Worm (Caenorhabditis elegans) whole organism, mixed stage, embryonic: ENCODE data around the gene cpr-8.

Experiments
- M03D4.4 ChIP-seq: sonication (generic microtip); optimal IDR thresholded peaks from 2 replicates; lab custom pipeline; 2017; ENCODE audit warnings: mild to moderate bottlenecking, missing genetic modification characterization, missing compliant biosample characterization
- bed-3 ChIP-seq: fragments of 200-800 bp; sonication (Bioruptor generic); optimal IDR thresholded peaks from 3 replicates; lab custom pipeline; 2018; ENCODE audit warnings: mild to moderate bottlenecking, missing genetic modification characterization, moderate library complexity, missing compliant biosample characterization
- blmp-1 ChIP-seq: fragments of 150-350 bp; optimal IDR thresholded peaks from 2 replicates; lab custom pipeline; 2014; ENCODE audit warnings: missing biosample characterization, missing genetic modification characterization
- ceh-39 ChIP-seq: fragments of 150-350 bp; optimal IDR thresholded peaks from 2 replicates; lab custom pipeline; 2014; ENCODE audit warnings: missing biosample characterization, missing genetic modification characterization
- ceh-43 ChIP-seq: fragments of 200-800 bp; sonication (Bioruptor generic); optimal IDR thresholded peaks from 2 replicates; lab custom pipeline; 2018; ENCODE audit warnings: mild to moderate bottlenecking, missing genetic modification characterization, moderate library complexity, missing compliant biosample characterization
- ceh-83 ChIP-seq: fragments of 200-800 bp; sonication (Bioruptor generic); optimal IDR thresholded peaks from 2 replicates; lab custom pipeline; 2018; ENCODE audit warnings: mild to moderate bottlenecking, missing genetic modification characterization, missing compliant biosample characterization
- ces-1 ChIP-seq: fragments of 150-350 bp; optimal IDR thresholded peaks from 2 replicates; lab custom pipeline; 2014; ENCODE audit warnings: missing biosample characterization, missing genetic modification reagents, missing genetic modification characterization
- cnd-1 ChIP-seq: fragments of 200-800 bp; sonication (Bioruptor generic); optimal IDR thresholded peaks from 2 replicates; lab custom pipeline; 2018; ENCODE audit warnings: mild to moderate bottlenecking, missing genetic modification characterization, missing compliant biosample characterization
- drap-1 ChIP-seq: fragments of 200-800 bp; sonication (Bioruptor generic); optimal IDR thresholded peaks from 3 replicates; lab custom pipeline; 2018; ENCODE audit warnings: mild to moderate bottlenecking, missing genetic modification characterization, missing compliant biosample characterization
- elt-1 ChIP-seq: sonication (generic microtip); optimal IDR thresholded peaks from 2 replicates; lab custom pipeline; 2017; ENCODE audit warnings: missing genetic modification characterization, mild to moderate bottlenecking, missing compliant biosample characterization, antibody characterized with exemption, moderate library complexity, borderline replicate concordance; ENCODE audit not compliant: insufficient read depth
- elt-3 ChIP-seq: fragments of 150-350 bp; optimal IDR thresholded peaks from 2 replicates; lab custom pipeline; 2014; ENCODE audit warnings: missing biosample characterization, missing genetic modification characterization
- flh-1 ChIP-seq: fragments of 200-800 bp; sonication (Bioruptor generic); optimal IDR thresholded peaks from 2 replicates; lab custom pipeline; 2018; ENCODE audit warnings: mild to moderate bottlenecking, missing genetic modification characterization, moderate library complexity, missing compliant biosample characterization
- ham-2 ChIP-seq: fragments of 200-800 bp; sonication (Bioruptor generic); optimal IDR thresholded peaks from 2 replicates; lab custom pipeline; 2018; ENCODE audit warnings: mild to moderate bottlenecking, missing genetic modification characterization, missing compliant biosample characterization
- hlh-1 ChIP-seq: fragments of 150-350 bp; optimal IDR thresholded peaks from 2 replicates; lab custom pipeline; 2014; ENCODE audit warnings: missing biosample characterization, missing genetic modification reagents, missing genetic modification characterization
- lin-13 ChIP-seq: fragments of 150-350 bp; optimal IDR thresholded peaks from 2 replicates; lab custom pipeline; 2014; ENCODE audit warnings: missing biosample characterization, missing genetic modification characterization
- lin-32 ChIP-seq: fragments of 200-800 bp; sonication (Bioruptor generic); optimal IDR thresholded peaks from 2 replicates; lab custom pipeline; 2018; ENCODE audit warnings: mild to moderate bottlenecking, missing genetic modification characterization, missing compliant biosample characterization
- lsy-2 ChIP-seq: fragments of 150-350 bp; optimal IDR thresholded peaks from 2 replicates; lab custom pipeline; 2014; ENCODE audit warnings: missing biosample characterization, missing genetic modification characterization
- mab-5 ChIP-seq: fragments of 150-350 bp; optimal IDR thresholded peaks from 2 replicates; lab custom pipeline; 2014; ENCODE audit warnings: missing biosample characterization, missing genetic modification characterization
- mep-1 ChIP-seq: fragments of 150-350 bp; optimal IDR thresholded peaks from 2 replicates; lab custom pipeline; 2017; ENCODE audit warnings: missing biosample characterization, missing genetic modification reagents, missing genetic modification characterization, inconsistent platforms
- mls-2 ChIP-seq: sonication (generic microtip); optimal IDR thresholded peaks from 2 replicates; lab custom pipeline; 2016; ENCODE audit warnings: mild to moderate bottlenecking, missing genetic modification characterization, moderate library complexity, missing compliant biosample characterization
- nhr-12 ChIP-seq: fragments of 150-350 bp; optimal IDR thresholded peaks from 2 replicates; lab custom pipeline; 2014; ENCODE audit warnings: missing biosample characterization, missing genetic modification characterization
- nhr-2 ChIP-seq: fragments of 150-350 bp; optimal IDR thresholded peaks from 2 replicates; lab custom pipeline; 2014; ENCODE audit warnings: missing biosample characterization, missing genetic modification characterization
- nhr-237 ChIP-seq: fragments of 150-350 bp; optimal IDR thresholded peaks from 2 replicates; lab custom pipeline; 2014; ENCODE audit warnings: missing biosample characterization, missing genetic modification characterization
- nhr-28 ChIP-seq: fragments of 150-350 bp; optimal IDR thresholded peaks from 2 replicates; lab custom pipeline; 2014; ENCODE audit warnings: missing biosample characterization, missing genetic modification characterization
- nhr-76 ChIP-seq: sonication (generic microtip); optimal IDR thresholded peaks from 2 replicates; lab custom pipeline; 2017; ENCODE audit warnings: missing biosample characterization, missing genetic modification characterization
- pha-4 ChIP-seq: fragments of 150-350 bp; optimal IDR thresholded peaks from 2 replicates; lab custom pipeline; 2018; ENCODE audit warnings: missing biosample characterization, missing genetic modification reagents, missing genetic modification characterization
- sem-2 ChIP-seq: fragments of 200-800 bp; sonication (Bioruptor generic); optimal IDR thresholded peaks from 2 replicates; lab custom pipeline; 2018; ENCODE audit warnings: mild to moderate bottlenecking, missing genetic modification characterization, missing compliant biosample characterization
- snpc-4 ChIP-seq: fragments of 150-350 bp; optimal IDR thresholded peaks from 2 replicates; lab custom pipeline; 2014; ENCODE audit warnings: missing biosample characterization, missing genetic modification characterization
- sptf-1 ChIP-seq: sonication (generic microtip); optimal IDR thresholded peaks from 2 replicates; lab custom pipeline; 2017; ENCODE audit warnings: mild to moderate bottlenecking, missing genetic modification characterization, moderate library complexity, missing compliant biosample characterization
- tbx-8 ChIP-seq: fragments of 200-800 bp; sonication (Bioruptor generic); optimal IDR thresholded peaks from 2 replicates; lab custom pipeline; 2018; ENCODE audit warnings: mild to moderate bottlenecking, missing genetic modification characterization, moderate library complexity, missing compliant biosample characterization
- unc-120 ChIP-seq: sonication (generic microtip); optimal IDR thresholded peaks from 2 replicates; lab custom pipeline; 2017; ENCODE audit warnings: missing genetic modification characterization, missing compliant biosample characterization; ENCODE audit not compliant: poor library complexity, severe bottlenecking
- unc-39 ChIP-seq: fragments of 150-350 bp; optimal IDR thresholded peaks from 2 replicates; lab custom pipeline; 2014; ENCODE audit warnings: missing biosample characterization, missing genetic modification characterization
- unc-62 ChIP-seq: fragments of 150-350 bp; optimal IDR thresholded peaks from 2 replicates; lab custom pipeline; 2014; ENCODE audit warnings: missing biosample characterization, missing genetic modification reagents, missing genetic modification characterization
- zip-8 ChIP-seq: fragments of 150-350 bp; optimal IDR thresholded peaks from 2 replicates; lab custom pipeline; 2014; ENCODE audit warnings: missing biosample characterization, missing genetic modification characterization
- ztf-11 ChIP-seq: fragments of 150-350 bp; optimal IDR thresholded peaks from 2 replicates; lab custom pipeline; 2014; ENCODE audit warnings: missing biosample characterization, missing genetic modification characterization

The cpr-8 gene

ce11 chrV:1149734-1150669 lies 15.6 kb downstream of the cpr-8 start:
- peak; percentile 95 for TF ChIP-seq ces-1 (GFP tag; lab: Kevin White, UChicago)
- no peak for TF ChIP-seq nhr-2 (tag; lab: Kevin White, UChicago)

DNA sequence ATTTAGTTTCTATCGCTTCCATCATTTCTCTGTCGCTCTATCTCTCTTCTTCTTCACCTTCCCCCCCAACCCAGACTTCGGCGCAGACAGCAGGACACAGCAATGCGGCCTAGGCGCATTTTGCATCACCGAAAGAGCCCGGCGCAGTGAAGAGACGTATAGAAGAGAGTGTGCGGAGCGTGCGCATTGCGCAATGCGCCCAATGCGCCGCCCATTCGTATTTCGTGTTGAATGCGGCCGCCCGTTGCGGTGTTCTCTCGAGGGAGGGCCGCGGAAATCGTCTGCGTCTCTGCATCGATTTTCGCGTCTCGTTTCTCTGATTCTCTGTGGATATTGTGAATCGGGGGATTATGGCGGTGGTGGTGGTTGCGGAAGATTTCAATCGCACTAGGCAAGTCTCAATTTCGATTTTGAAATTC lies 16.9 kb downstream of the cpr-8 start:
- TF ChIP-seq unc-62: peak; percentile 91
- no peak for TF ChIP-seq nhr-2 (tag; lab: Kevin White, UChicago)
- peak; percentile 3 for TF ChIP-seq blmp-1
- peak; percentile 98 for TF ChIP-seq ztf-11 (tag; lab: Kevin White, UChicago)
- peak; percentile 84 for TF ChIP-seq drap-1
- TF ChIP-seq sem-2 (GFP tag; lab: Kevin White, UChicago): no peak
- TF ChIP-seq ces-1 (GFP tag; lab: Kevin White, UChicago): peak; percentile 87
- TF ChIP-seq ceh-83 (GFP tag; lab: Kevin White, UChicago): peak; percentile 66
- peak; percentile 87 for TF ChIP-seq mab-5 (tag; lab: Kevin White, UChicago)
- TF ChIP-seq M03D4.4 (tag; lab: Kevin White, UChicago): peak; percentile 82
- no peak for TF ChIP-seq lin-32 (GFP tag; lab: Kevin White, UChicago)
- TF ChIP-seq flh-1 (GFP tag; lab: Kevin White, UChicago): peak; percentile 60
- TF ChIP-seq ceh-43 (GFP tag; lab: Kevin White, UChicago): peak; percentile 70
- peak; percentile 85 for TF ChIP-seq unc-120 (tag; lab: Kevin White, UChicago)
- TF ChIP-seq snpc-4 (tag; lab: Kevin White, UChicago): no peak
- TF ChIP-seq hlh-1 (tag; lab: Kevin White, UChicago): peak; percentile 82
- TF ChIP-seq lsy-2: peak; percentile 84
- TF ChIP-seq sptf-1: peak; percentile 94
- TF ChIP-seq ham-2 (GFP tag; lab: Kevin White, UChicago): peak; percentile 90
- TF ChIP-seq bed-3: peak; percentile 57
- peak; percentile 79 for TF ChIP-seq pha-4
- peak; percentile 84 for TF ChIP-seq ceh-39 (tag; lab: Kevin White, UChicago)
- TF ChIP-seq nhr-28 (tag; lab: Kevin White, UChicago): peak; percentile 23
- TF ChIP-seq unc-39 (tag; lab: Kevin White, UChicago): peak; percentile 56
- peak; percentile 93 for TF ChIP-seq zip-8
- peak; percentile 89 for TF ChIP-seq mep-1 (tag; lab: Kevin White, UChicago)
- peak; percentile 83 for TF ChIP-seq cnd-1
- peak; percentile 54 for TF ChIP-seq elt-1 (tag; lab: Kevin White, UChicago)
- TF ChIP-seq tbx-8 (GFP tag; lab: Kevin White, UChicago): peak; percentile 50
- no peak for TF ChIP-seq nhr-76 (tag; lab: Kevin White, UChicago)
- TF ChIP-seq lin-13 (tag; lab: Kevin White, UChicago): peak; percentile 94
- TF ChIP-seq elt-3 (tag; lab: Kevin White, UChicago): no peak
- TF ChIP-seq mls-2 (tag; lab: Kevin White, UChicago): peak; percentile 90
- peak; percentile 19 for TF ChIP-seq nhr-12 (tag; lab: Kevin White, UChicago)
- TF ChIP-seq nhr-237 (tag; lab: Kevin White, UChicago): peak; percentile 84
- TF ChIP-seq, all 35 proteins: peak for 29

DNA sequence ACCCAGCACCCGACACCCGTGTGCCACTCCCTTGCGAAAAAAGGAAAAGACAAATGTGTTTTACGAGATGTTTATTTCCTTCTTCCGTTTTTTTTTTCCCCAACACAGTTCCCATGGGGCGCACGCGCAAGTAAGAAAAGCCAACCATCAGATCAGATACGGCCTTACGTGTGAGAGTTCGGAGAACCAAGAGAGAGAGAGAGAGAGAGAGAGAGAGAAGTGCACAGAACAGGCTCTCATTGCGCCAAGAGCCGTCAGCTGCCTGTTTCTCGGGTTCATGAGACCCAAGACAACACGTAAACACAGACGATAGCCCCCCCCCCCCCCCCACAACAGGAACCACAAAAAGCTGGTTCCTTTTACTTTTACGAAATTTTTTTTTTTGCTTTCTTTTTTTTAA lies 17.4 kb downstream of the cpr-8 start:
- TF ChIP-seq hlh-1 (tag; lab: Kevin White, UChicago) (peak; percentile 68), nhr-237 (tag; lab: Kevin White, UChicago) (no peak)
